Fruit fly (Drosophila melanogaster) whole organism, prepupa: Measurements from ENCODE around the gene CG7695.

Experiments used
- CG11294 ChIP-seq: fragments of 200-800 bp; sonication (Bioruptor generic); IDR thresholded peaks from 2 replicates; pipeline ENCODE4 v1.3.6; 2022; ENCODE audit warnings: missing biosample characterization, missing genetic modification characterization
- CG15336 ChIP-seq: fragments of 200-800 bp; sonication (Bioruptor generic); IDR thresholded peaks from 2 replicates; pipeline ENCODE4 v1.3.6; 2022; ENCODE audit warnings: missing biosample characterization, missing genetic modification characterization
- CG32006 ChIP-seq: fragments of 200-800 bp; sonication (Bioruptor generic); optimal IDR thresholded peaks from 3 replicates; lab custom pipeline; 2017; ENCODE audit warnings: missing biosample characterization, mild to moderate bottlenecking, missing genetic modification characterization
- CG6854 ChIP-seq: fragments of 200-800 bp; sonication (Bioruptor generic); optimal IDR thresholded peaks from 2 replicates; lab custom pipeline; 2017; ENCODE audit warnings: missing biosample characterization, mild to moderate bottlenecking, missing genetic modification characterization
- Eip75B ChIP-seq: fragments of 200-800 bp; sonication (Bioruptor generic); optimal IDR thresholded peaks from 3 replicates; lab custom pipeline; 2016; ENCODE audit warnings: missing biosample characterization, missing genetic modification characterization
- Sox14 ChIP-seq: fragments of 200-800 bp; sonication (Bioruptor generic); optimal IDR thresholded peaks from 3 replicates; lab custom pipeline; 2016; ENCODE audit warnings: missing biosample characterization, missing genetic modification characterization
- Sox15 ChIP-seq: fragments of 200-800 bp; sonication (Bioruptor generic); optimal IDR thresholded peaks from 3 replicates; lab custom pipeline; 2016; ENCODE audit warnings: missing biosample characterization, missing genetic modification characterization
- eg ChIP-seq: fragments of 200-800 bp; sonication (Bioruptor generic); IDR thresholded peaks from 3 replicates; pipeline ENCODE4 v1.3.6; 2022; ENCODE audit warnings: missing biosample characterization, missing genetic modification characterization
- lz ChIP-seq: fragments of 200-800 bp; sonication (Bioruptor generic); optimal IDR thresholded peaks from 3 replicates; lab custom pipeline; 2016; ENCODE audit warnings: missing biosample characterization, missing genetic modification characterization
- svp ChIP-seq: fragments of 200-800 bp; sonication (Bioruptor generic); peaks from one replicate; lab custom pipeline; 2016; ENCODE audit warnings: missing biosample characterization, missing genetic modification characterization

- TF ChIP-seq Eip75B (GFP tag; lab: Kevin White, UChicago) = no peak
- peak; percentile 10 for TF ChIP-seq CG6854 (GFP tag; lab: Kevin White, UChicago)
- TF ChIP-seq Sox15 (GFP tag; lab: Kevin White, UChicago) = peak; percentile 11
- no peak for TF ChIP-seq CG32006 (GFP tag; lab: Kevin White, UChicago)
- TF ChIP-seq lz (GFP tag; lab: Kevin White, UChicago) = peak; percentile 22
- TF ChIP-seq CG11294 (GFP tag; lab: Robert Waterston, UW) = no peak
- peak; percentile 68 for TF ChIP-seq CG15336
- peak; percentile 61; the same call in 2 of the 3 replicates for TF ChIP-seq eg (GFP tag; lab: Robert Waterston, UW)
- peak; percentile 24 for TF ChIP-seq Sox14
- no peak for TF ChIP-seq svp (GFP tag; lab: Kevin White, UChicago)
These were observed 32.0 kb downstream of the CG7695 start for dm6 chr3R:18585259-18585858.
